Worm (Caenorhabditis elegans) whole organism, L3 larva: ENCODE data around the gene F38B7.3.

Experiments used
- ZK546.5 ChIP-seq: sonication (generic microtip); optimal IDR thresholded peaks from 2 replicates; lab custom pipeline; 2017; ENCODE audit warnings: missing biosample characterization, missing genetic modification characterization
- ceh-9 ChIP-seq: sonication (generic microtip); optimal IDR thresholded peaks from 2 replicates; lab custom pipeline; 2018; ENCODE audit warnings: missing biosample characterization, missing genetic modification characterization
- fkh-10 ChIP-seq: sonication (generic microtip); optimal IDR thresholded peaks from 2 replicates; lab custom pipeline; 2017; ENCODE audit warnings: missing biosample characterization, missing genetic modification reagents, missing genetic modification characterization
- nhr-11 ChIP-seq: fragments of 150-350 bp; optimal IDR thresholded peaks from 2 replicates; lab custom pipeline; 2014; ENCODE audit warnings: missing biosample characterization, missing genetic modification characterization
- ztf-11 ChIP-seq: fragments of 150-350 bp; optimal IDR thresholded peaks from 2 replicates; lab custom pipeline; 2014; ENCODE audit warnings: missing biosample characterization, missing genetic modification characterization

ce11 chrV:11506347-11506746, 42.6 kb upstream of the F38B7.3 start:
- TF ChIP-seq nhr-11 (tag; lab: Kevin White, UChicago) (no peak), fkh-10 (no peak), ztf-11 (tag; lab: Kevin White, UChicago) (no peak), ZK546.5 (tag; lab: Kevin White, UChicago) (no peak), ceh-9 (tag; lab: Kevin White, UChicago) (no peak)
